Fruit fly (Drosophila melanogaster): ENCODE data around the gene CG8500.
A peak's percentile ranks its signal among the peaks of the same experiment; 100 is the strongest.

The CG8500 gene

DNA sequence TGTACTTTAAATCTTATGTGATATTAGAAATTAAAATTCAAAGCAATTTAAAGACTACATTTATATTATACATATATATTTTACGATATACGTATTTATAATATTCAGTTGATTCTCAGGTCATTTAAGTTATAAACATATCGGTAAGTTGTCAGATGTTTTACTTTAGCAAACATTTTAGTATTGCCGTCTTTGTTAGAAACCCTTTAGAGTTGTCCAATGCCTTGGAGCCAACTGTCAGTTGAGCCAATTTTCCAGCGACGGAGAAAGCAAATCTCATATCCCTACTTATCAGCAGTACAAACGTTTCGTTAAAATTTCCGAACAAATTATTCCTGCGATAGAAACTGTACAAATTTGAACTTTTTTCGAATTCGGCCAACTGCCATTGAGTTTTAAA lies 9.6 kb upstream of the CG8500 start, which contains the start of gene topi:
TSS of gene topi (plus strand) at position 301 of the 400 bp plus-strand sequence.
- TF ChIP-seq br (optimal IDR thresholded peaks at IDR 0.05): no peak
- TF ChIP-seq CG7987 (GFP tag; optimal IDR thresholded peaks at IDR 0.05): no peak
- no peak for TF ChIP-seq CG30020 (tag; optimal IDR thresholded peaks at IDR 0.05)
- TF ChIP-seq pros (GFP tag; optimal IDR thresholded peaks at IDR 0.05): no peak
- no peak for TF ChIP-seq hbn (GFP tag; IDR thresholded peaks at IDR 0.05; ENCODE audit: partially characterized antibody)
- TF ChIP-seq Rx (GFP tag; IDR thresholded peaks at IDR 0.05): no peak
- no peak for TF ChIP-seq Hmr (GFP tag; optimal IDR thresholded peaks at IDR 0.05)
- no peak for TF ChIP-seq CG10565 (GFP tag; optimal IDR thresholded peaks at IDR 0.05)
- no peak for TF ChIP-seq eyg (GFP tag; optimal IDR thresholded peaks at IDR 0.05)

DNA sequence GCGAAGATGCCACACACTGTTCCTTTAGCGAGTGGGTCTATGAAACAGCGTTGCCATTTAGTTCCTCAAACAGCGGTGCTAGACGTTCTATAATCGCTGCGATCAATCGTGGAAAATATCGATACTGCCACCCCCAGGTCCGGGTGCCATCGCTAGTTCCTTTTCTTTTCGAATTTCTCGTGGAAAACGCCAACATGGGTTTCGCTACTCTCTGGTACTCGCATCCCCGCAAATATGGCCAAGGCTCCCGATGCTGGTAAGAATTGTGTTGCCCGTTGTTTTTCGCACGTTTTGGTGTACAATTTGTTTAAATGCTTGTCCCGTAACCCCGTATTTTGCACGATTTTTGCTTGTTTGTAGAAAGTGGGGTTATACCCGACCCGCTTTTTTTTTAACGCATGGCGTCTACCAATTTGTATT lies 6.5 kb upstream of the CG8500 start, which contains the start of gene RpS29:
TSS of gene RpS29 (plus strand) at position 102 of the 420 bp plus-strand sequence.
- TF ChIP-seq kah (GFP tag; optimal IDR thresholded peaks at IDR 0.05): peak; percentile 45
- no peak for TF ChIP-seq yki (optimal IDR thresholded peaks at IDR 0.05)
- no peak for TF ChIP-seq CG8359 (GFP tag; optimal IDR thresholded peaks at IDR 0.05; ENCODE audit: borderline replicate concordance)
- no peak for TF ChIP-seq Doc2 (GFP tag; IDR thresholded peaks at IDR 0.05)
- TF ChIP-seq CG3726 (GFP tag; IDR thresholded peaks at IDR 0.05): peak; percentile 69; the same call in 2 of the 3 replicates
- TF ChIP-seq CG14710 (tag; optimal IDR thresholded peaks at IDR 0.05): peak; percentile 87
- TF ChIP-seq dimm (GFP tag; IDR thresholded peaks at IDR 0.05): no peak
- peak; percentile 67 for TF ChIP-seq PHDP (tag; optimal IDR thresholded peaks at IDR 0.05)
- TF ChIP-seq Poxn (GFP tag; IDR thresholded peaks at IDR 0.05): peak; percentile 60; the same call in 1 of the 2 replicates
- peak; percentile 83 for TF ChIP-seq CG6272 (GFP tag; IDR thresholded peaks at IDR 0.05)
- peak; percentile 94 for TF ChIP-seq Myb (GFP tag; optimal IDR thresholded peaks at IDR 0.05)
- TF ChIP-seq lola (GFP tag; optimal IDR thresholded peaks at IDR 0.05): peak in 1 of 3 experiments; percentile 39
- TF ChIP-seq dati (GFP tag; IDR thresholded peaks at IDR 0.05): no peak
- TF ChIP-seq CG7963 (GFP tag; IDR thresholded peaks at IDR 0.05; ENCODE audit: partially characterized antibody): peak; percentile 79
- peak; percentile 97 for TF ChIP-seq CG12155 (GFP tag; optimal IDR thresholded peaks at IDR 0.05)
- peak; percentile 24 for TF ChIP-seq CG5180 (GFP tag; optimal IDR thresholded peaks at IDR 0.05)
- TF ChIP-seq Pdp1 (GFP tag; optimal IDR thresholded peaks at IDR 0.05): peak; percentile 82 to 89
- no peak for TF ChIP-seq z (GFP tag; IDR thresholded peaks at IDR 0.05)
- TF ChIP-seq lilli (GFP tag; optimal IDR thresholded peaks at IDR 0.05): peak; percentile 91
- peak; percentile 79 for TF ChIP-seq slou (GFP tag; optimal IDR thresholded peaks at IDR 0.05)
- TF ChIP-seq B-H1 (GFP tag; IDR thresholded peaks at IDR 0.05): peak; percentile 48; the same call in 1 of the 3 replicates
- peak; percentile 97 for TF ChIP-seq CG13287 (GFP tag; IDR thresholded peaks at IDR 0.05; ENCODE audit: partially characterized antibody)
- no peak for TF ChIP-seq cg (GFP tag; optimal IDR thresholded peaks at IDR 0.05)
- TF ChIP-seq Abd-B (GFP tag; optimal IDR thresholded peaks at IDR 0.05): peak; percentile 40
- peak; percentile 91 for TF ChIP-seq Scr (GFP tag; IDR thresholded peaks at IDR 0.05; ENCODE audit: partially characterized antibody)
- peak; percentile 90 for TF ChIP-seq sna (GFP tag; IDR thresholded peaks at IDR 0.05; ENCODE audit: partially characterized antibody)
- peak; percentile 76 for TF ChIP-seq Max (GFP tag; optimal IDR thresholded peaks at IDR 0.05)
- TF ChIP-seq CG14441 (GFP tag; IDR thresholded peaks at IDR 0.05): peak; percentile 77
- TF ChIP-seq bigmax (GFP tag; optimal IDR thresholded peaks at IDR 0.05): peak; percentile 99
- TF ChIP-seq Bgb (GFP tag; IDR thresholded peaks at IDR 0.05; ENCODE audit: partially characterized antibody): peak; percentile 98
- peak; percentile 65 for TF ChIP-seq CG11398 (GFP tag; optimal IDR thresholded peaks at IDR 0.05)
- peak; percentile 71 for TF ChIP-seq Mrtf (GFP tag; IDR thresholded peaks at IDR 0.05)
- peak; percentile 79 for TF ChIP-seq MTF-1 (GFP tag; optimal IDR thresholded peaks at IDR 0.05; ENCODE audit: borderline replicate concordance)
- peak; percentile 70 for TF ChIP-seq CG9727 (GFP tag; optimal IDR thresholded peaks at IDR 0.05)
- TF ChIP-seq gcm (GFP tag; optimal IDR thresholded peaks at IDR 0.05): peak; percentile 74
- no peak for TF ChIP-seq CG10462 (GFP tag; optimal IDR thresholded peaks at IDR 0.05)
- TF ChIP-seq bsh (GFP tag; optimal IDR thresholded peaks at IDR 0.05): peak; percentile 46 to 49
- TF ChIP-seq pnt (GFP tag; optimal IDR thresholded peaks at IDR 0.05): peak; percentile 73
- no peak for TF ChIP-seq CG6254 (GFP tag; optimal IDR thresholded peaks at IDR 0.05)
- peak; percentile 82 for TF ChIP-seq HHEX (GFP tag; optimal IDR thresholded peaks at IDR 0.05)

Data from whole organism, embryonic.